Fruit fly (Drosophila melanogaster): ENCODE results near the gene Wdr82.

Wdr82 gene

dm6 chr2L:8372248-8372647 lies 2.0 kb upstream of the Wdr82 start (continued):
- peak; percentile 20 for TF ChIP-seq lab (GFP tag; optimal IDR thresholded peaks at IDR 0.05)

dm6 chr2L:8376717-8377116 lies 2.5 kb downstream of the Wdr82 start, which contains the start of the genes CG13390 and CG17294:
Gene CG13390, minus strand, starts transcription at chr2L:8376797.
Gene CG17294, plus strand, starts transcription at chr2L:8377035.
- peak; percentile 100 for TF ChIP-seq dmrt99B (tag; optimal IDR thresholded peaks at IDR 0.05)
- peak; percentile 99 for TF ChIP-seq run (tag; optimal IDR thresholded peaks at IDR 0.05)
- peak; percentile 98 for TF ChIP-seq schlank (tag; optimal IDR thresholded peaks at IDR 0.05)
- TF ChIP-seq CG4707 (GFP tag; optimal IDR thresholded peaks at IDR 0.05): peak; percentile 96
- TF ChIP-seq kah (GFP tag; optimal IDR thresholded peaks at IDR 0.05): peak; percentile 99
- peak; percentile 23 for TF ChIP-seq p53 (GFP tag; optimal IDR thresholded peaks at IDR 0.05)
- TF ChIP-seq CG34224 (GFP tag; IDR thresholded peaks at IDR 0.05; ENCODE audit: partially characterized antibody): peak; percentile 92
- TF ChIP-seq fru (optimal IDR thresholded peaks at IDR 0.05): no peak
- peak; percentile 97 for TF ChIP-seq gro (GFP tag; optimal IDR thresholded peaks at IDR 0.05)
- peak; percentile 94 for TF ChIP-seq CG17186 (GFP tag; optimal IDR thresholded peaks at IDR 0.05)
- peak; percentile 77 for TF ChIP-seq CG1792 (GFP tag; optimal IDR thresholded peaks at IDR 0.05)
- peak; percentile 99 for TF ChIP-seq CG10147 (GFP tag; optimal IDR thresholded peaks at IDR 0.05)
- peak; percentile 97 for TF ChIP-seq CG3065 (GFP tag; optimal IDR thresholded peaks at IDR 0.05)
- TF ChIP-seq Dp (GFP tag; optimal IDR thresholded peaks at IDR 0.05): peak; percentile 54
- TF ChIP-seq CG1647 (GFP tag; optimal IDR thresholded peaks at IDR 0.05): peak; percentile 95
- TF ChIP-seq CG11247 (GFP tag; IDR thresholded peaks at IDR 0.05): peak; percentile 99
- TF ChIP-seq CG15514 (GFP tag; optimal IDR thresholded peaks at IDR 0.05): peak; percentile 98
- TF ChIP-seq YL-1 (GFP tag; optimal IDR thresholded peaks at IDR 0.05): peak; percentile 99
- TF ChIP-seq prd (optimal IDR thresholded peaks at IDR 0.05): no peak
- peak; percentile 100 for TF ChIP-seq prd (GFP tag; IDR thresholded peaks at IDR 0.05)
- TF ChIP-seq zf30C (GFP tag; optimal IDR thresholded peaks at IDR 0.05): peak; percentile 54
- TF ChIP-seq CG7372 (GFP tag; IDR thresholded peaks at IDR 0.05): peak; percentile 100
- peak; percentile 100 for TF ChIP-seq ci (GFP tag; IDR thresholded peaks at IDR 0.05)
- TF ChIP-seq pros (GFP tag; optimal IDR thresholded peaks at IDR 0.05): peak; percentile 89
- TF ChIP-seq CG15011 (GFP tag; optimal IDR thresholded peaks at IDR 0.05): peak; percentile 99
- peak; percentile 99 for TF ChIP-seq cas (GFP tag; IDR thresholded peaks at IDR 0.05)
- TF ChIP-seq CG10267 (tag; optimal IDR thresholded peaks at IDR 0.05): peak; percentile 98
- peak; percentile 96 for TF ChIP-seq CG1603 (tag; optimal IDR thresholded peaks at IDR 0.05)
- TF ChIP-seq Scr (GFP tag; IDR thresholded peaks at IDR 0.05; ENCODE audit: partially characterized antibody): peak; percentile 79
- peak; percentile 99 for TF ChIP-seq otp (GFP tag; IDR thresholded peaks at IDR 0.05)
- TF ChIP-seq Atf3 (GFP tag; optimal IDR thresholded peaks at IDR 0.05): peak; percentile 92
- TF ChIP-seq CG12219 (GFP tag; optimal IDR thresholded peaks at IDR 0.05): peak; percentile 99
- TF ChIP-seq CG12769 (tag; optimal IDR thresholded peaks at IDR 0.05): peak; percentile 99
- peak; percentile 98 for TF ChIP-seq cato (GFP tag; optimal IDR thresholded peaks at IDR 0.05; ENCODE audit: borderline replicate concordance)
- peak; percentile 100 for TF ChIP-seq CoRest (tag; optimal IDR thresholded peaks at IDR 0.05)
- peak; percentile 100 for TF ChIP-seq gem (tag; optimal IDR thresholded peaks at IDR 0.05)
- TF ChIP-seq br (optimal IDR thresholded peaks at IDR 0.05): no peak
- TF ChIP-seq zfh2 (GFP tag; optimal IDR thresholded peaks at IDR 0.05): peak; percentile 95
- peak; percentile 99 for TF ChIP-seq CG2199 (GFP tag; IDR thresholded peaks at IDR 0.05)
- TF ChIP-seq CG10462 (GFP tag; optimal IDR thresholded peaks at IDR 0.05): peak; percentile 99
- peak; percentile 72; the same call in 2 of the 3 replicates for TF ChIP-seq zen2 (GFP tag; IDR thresholded peaks at IDR 0.05; ENCODE audit: partially characterized antibody)
- peak; percentile 99 for TF ChIP-seq Chrac-16 (GFP tag; optimal IDR thresholded peaks at IDR 0.05)
- TF ChIP-seq pzg (GFP tag; optimal IDR thresholded peaks at IDR 0.05): peak; percentile 63
- TF ChIP-seq Six4 (GFP tag; optimal IDR thresholded peaks at IDR 0.05): peak; percentile 99
- no peak for TF ChIP-seq eve (GFP tag; optimal IDR thresholded peaks at IDR 0.05)
- TF ChIP-seq Hr78 (GFP tag; optimal IDR thresholded peaks at IDR 0.05): peak in 1 of 2 experiments; percentile 97
- peak; percentile 96 to 100 for TF ChIP-seq dpn (GFP tag; optimal IDR thresholded peaks at IDR 0.05)
- peak; percentile 87 for TF ChIP-seq stwl (tag; optimal IDR thresholded peaks at IDR 0.05)

Data from whole organism, embryonic.